Worm (Caenorhabditis elegans) whole organism, midembryonic: Measurements from ENCODE around the gene dph-7.

Experiments used
- T22C8.4 ChIP-seq: fragments of 200-800 bp; sonication (Bioruptor generic); IDR thresholded peaks from 2 replicates; pipeline ENCODE4 v1.3.6; 2022; ENCODE audit warnings: missing genetic modification characterization, missing compliant biosample characterization
- cog-1 ChIP-seq: sonication (generic microtip); optimal IDR thresholded peaks from 2 replicates; lab custom pipeline; 2016; ENCODE audit warnings: missing genetic modification characterization, missing compliant biosample characterization
- flt-1 ChIP-seq: fragments of 200-800 bp; sonication (Bioruptor generic); IDR thresholded peaks from 2 replicates; pipeline ENCODE4 v1.3.6; 2022; ENCODE audit warnings: missing genetic modification characterization, missing compliant biosample characterization
- klf-2 ChIP-seq: fragments of 200-800 bp; sonication (Bioruptor generic); conservative IDR thresholded peaks from 2 replicates; pipeline ENCODE4 v1.3.6; 2022; ENCODE audit warnings: missing genetic modification reagents, missing genetic modification characterization, missing compliant biosample characterization
- med-1 ChIP-seq: sonication (generic microtip); optimal IDR thresholded peaks from 2 replicates; lab custom pipeline; 2017; ENCODE audit warnings: missing genetic modification characterization, mild to moderate bottlenecking, missing compliant biosample characterization, antibody characterized with exemption, missing genetic modification reagents; ENCODE audit not compliant: insufficient read depth
- ref-1 ChIP-seq: fragments of 200-800 bp; sonication (Bioruptor generic); conservative IDR thresholded peaks from 2 replicates; pipeline ENCODE4 v1.3.6; 2022; ENCODE audit warnings: missing genetic modification reagents, missing genetic modification characterization, missing compliant biosample characterization
- tab-1 ChIP-seq: fragments of 200-800 bp; sonication (Bioruptor generic); IDR thresholded peaks from 2 replicates; pipeline ENCODE4 v1.3.6; 2022; ENCODE audit warnings: missing genetic modification characterization, missing compliant biosample characterization
- ztf-23 ChIP-seq: fragments of 200-800 bp; sonication (Bioruptor generic); IDR thresholded peaks from 2 replicates; pipeline ENCODE4 v1.3.6; 2022; ENCODE audit warnings: missing genetic modification reagents, missing genetic modification characterization, missing compliant biosample characterization
- ztf-29 ChIP-seq: fragments of 200-800 bp; sonication (Bioruptor generic); IDR thresholded peaks from 2 replicates; pipeline ENCODE4 v1.3.6; 2022; ENCODE audit warnings: missing genetic modification reagents, missing genetic modification characterization, missing compliant biosample characterization

Gene dph-7

DNA sequence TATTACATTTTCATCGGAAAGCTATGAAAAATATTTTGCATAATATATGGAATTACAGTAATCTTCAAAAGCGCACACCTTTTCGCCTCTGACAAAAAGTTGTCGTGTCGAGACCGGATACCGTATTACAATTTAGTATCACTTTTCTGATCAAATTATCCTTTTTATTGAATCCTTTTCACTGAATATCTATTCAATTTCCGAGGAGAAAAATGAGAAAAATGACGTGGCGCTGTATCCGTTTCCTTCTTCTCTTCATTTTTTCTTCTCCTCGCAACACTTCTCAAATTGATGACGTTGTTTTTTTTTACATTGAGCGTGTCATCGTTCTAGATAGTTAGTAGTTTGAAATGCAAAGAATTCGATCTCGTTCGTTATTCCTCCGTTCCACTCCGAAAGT lies 36.0 kb downstream of the dph-7 start:
- no peak for TF ChIP-seq klf-2 (GFP tag; lab: Robert Waterston, UW)
- TF ChIP-seq ztf-23 = no peak
- TF ChIP-seq med-1 (GFP tag; lab: Kevin White, UChicago) = no peak
- no peak for TF ChIP-seq ztf-29 (GFP tag; lab: Robert Waterston, UW)
- no peak for TF ChIP-seq ref-1
- TF ChIP-seq cog-1 (tag; lab: Kevin White, UChicago) = no peak
- no peak for TF ChIP-seq flt-1
- no peak for TF ChIP-seq tab-1
- no peak for TF ChIP-seq T22C8.4 (GFP tag; lab: Robert Waterston, UW)

DNA sequence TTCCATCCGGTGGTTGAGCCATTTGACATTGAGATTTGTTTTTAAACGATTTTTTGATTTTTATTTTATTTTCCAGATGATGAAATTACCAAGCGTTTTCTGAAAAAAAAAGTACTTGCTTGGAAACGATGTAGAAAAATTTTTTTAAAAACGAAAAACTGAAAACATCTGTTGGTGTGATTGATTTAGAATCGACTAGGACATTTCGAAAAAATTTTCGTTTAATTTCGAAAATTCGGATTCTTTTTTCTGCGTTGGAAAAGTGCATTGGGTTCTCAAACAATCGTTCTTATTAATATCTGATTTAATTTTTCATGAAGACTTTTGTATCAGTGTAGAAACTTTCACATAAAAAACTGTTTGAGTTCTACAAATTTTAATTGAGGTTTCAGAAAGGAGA lies 44.3 kb downstream of the dph-7 start, which contains the start of gene F53A2.9:
F53A2.9 (minus strand) TSS at position 101 of the 400 bp plus-strand sequence.
- TF ChIP-seq cog-1 (tag; lab: Kevin White, UChicago) (no peak), ref-1 (no peak), flt-1 (no peak), med-1 (GFP tag; lab: Kevin White, UChicago) (no peak), ztf-29 (GFP tag; lab: Robert Waterston, UW) (no peak), T22C8.4 (GFP tag; lab: Robert Waterston, UW) (no peak), ztf-23 (no peak), klf-2 (GFP tag; lab: Robert Waterston, UW) (no peak), tab-1 (no peak)

DNA sequence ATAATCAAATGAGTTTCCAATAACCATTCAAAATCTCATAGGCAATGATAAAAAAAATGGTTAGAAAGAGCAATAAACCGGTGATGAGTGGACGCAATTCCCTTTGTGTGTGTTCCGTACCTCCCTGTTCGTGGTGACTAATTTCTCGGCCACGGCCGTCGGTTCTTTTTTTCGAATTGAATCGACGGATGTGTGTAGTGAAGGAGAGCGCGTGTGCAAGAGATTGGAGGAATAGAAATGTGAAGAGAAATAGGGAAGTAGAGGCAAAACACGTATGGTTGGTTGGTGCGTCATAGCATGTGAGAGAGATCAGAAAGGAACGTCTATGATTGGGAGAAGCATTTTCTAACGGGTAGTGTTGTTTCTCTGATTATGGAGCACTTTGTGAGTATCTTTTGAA lies 44.9 kb downstream of the dph-7 start:
- TF ChIP-seq ref-1 (no peak), klf-2 (GFP tag; lab: Robert Waterston, UW) (no peak), ztf-29 (GFP tag; lab: Robert Waterston, UW) (no peak), ztf-23 (no peak), flt-1 (0 out of 2 replicates have a peak, but pooled peaks have one; percentile 44)
